Fruit fly (Drosophila melanogaster): ENCODE results near the gene ct.

Gene ct

DNA sequence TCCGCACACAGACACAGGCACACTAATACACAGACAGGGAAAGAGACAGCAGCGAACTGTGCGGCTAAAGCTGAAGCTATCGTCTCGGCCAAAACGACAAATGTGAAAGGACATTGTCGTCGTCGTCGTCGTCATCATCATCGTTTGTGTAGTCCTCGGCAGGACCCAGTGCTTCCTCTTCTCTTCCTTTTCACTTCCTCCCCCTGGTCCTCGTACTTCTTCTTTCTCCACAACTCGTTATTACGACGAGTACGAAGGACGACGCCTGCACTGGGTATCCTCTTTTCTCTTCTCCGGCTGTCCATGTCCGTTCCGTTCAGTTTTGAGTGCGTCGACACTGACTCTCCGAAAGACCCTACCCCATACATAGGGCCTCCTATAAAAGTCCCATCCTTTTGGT is 17.0 kb downstream of the ct start:
- TF ChIP-seq CG5204 (GFP tag; optimal IDR thresholded peaks at IDR 0.05) (no peak), CG33017 (tag; optimal IDR thresholded peaks at IDR 0.05) (no peak), kay (GFP tag; ENCODE audit: borderline replicate concordance) (no peak), cic (GFP tag; optimal IDR thresholded peaks at IDR 0.05) (no peak), CG12768 (GFP tag; optimal IDR thresholded peaks at IDR 0.05) (no peak), pad (GFP tag; optimal IDR thresholded peaks at IDR 0.05) (no peak)

DNA sequence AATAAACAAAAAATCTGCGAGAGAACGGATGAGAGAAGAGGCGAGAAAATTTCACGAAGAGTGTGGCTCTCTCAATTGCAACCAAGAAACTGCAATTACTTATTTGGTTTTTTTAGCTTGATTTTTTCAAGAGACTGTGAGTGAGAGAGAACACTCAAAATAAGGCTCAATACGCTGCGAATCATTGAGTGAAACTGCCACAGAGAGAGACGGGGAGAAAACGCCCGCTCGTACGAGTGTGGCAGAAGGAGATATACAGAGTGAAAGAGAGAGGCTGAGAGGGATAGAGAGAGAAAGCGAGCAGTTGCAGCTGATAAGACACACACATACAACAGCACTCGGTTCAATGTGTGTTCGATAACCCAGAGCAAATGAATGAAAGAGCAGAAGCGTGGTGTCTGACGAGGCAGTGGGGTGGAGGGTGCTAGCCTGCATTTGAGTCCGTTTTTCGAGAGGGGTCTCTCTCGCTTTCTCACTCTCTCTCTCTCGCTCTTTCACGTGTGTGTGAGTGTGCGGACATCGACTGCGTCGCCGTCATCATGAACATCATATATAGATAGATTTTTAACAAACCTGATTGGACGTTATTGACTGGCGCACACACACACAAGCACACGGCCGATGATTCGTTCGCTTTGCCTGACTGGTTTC is 18.7 kb downstream of the ct start:
- TF ChIP-seq CG5204 (GFP tag; optimal IDR thresholded peaks at IDR 0.05) (no peak), pad (GFP tag; optimal IDR thresholded peaks at IDR 0.05) (peak; percentile 30)

DNA sequence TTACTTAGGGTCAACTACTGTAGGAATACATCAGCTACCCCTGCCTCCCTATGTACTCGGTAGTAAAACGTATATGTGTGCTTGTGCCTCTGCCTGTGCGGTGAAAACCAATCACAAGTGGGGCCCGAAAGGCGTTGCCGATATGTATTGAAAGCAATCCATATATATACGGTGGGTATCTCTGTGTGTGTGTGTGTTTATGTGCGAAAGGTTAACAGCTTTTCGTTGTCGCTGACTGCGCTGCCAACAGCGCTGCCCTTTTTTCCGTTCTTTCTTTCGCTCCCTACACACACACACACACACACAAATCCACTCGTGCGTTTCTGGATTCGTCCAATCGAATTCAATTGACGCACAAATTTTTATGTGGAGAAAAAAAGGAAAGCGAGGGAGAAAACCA is 20.1 kb downstream of the ct start:
- no peak for TF ChIP-seq tj (GFP tag; optimal IDR thresholded peaks at IDR 0.05)
- TF ChIP-seq cic (GFP tag; optimal IDR thresholded peaks at IDR 0.05) = no peak
- no peak for TF ChIP-seq CG14711 (tag; optimal IDR thresholded peaks at IDR 0.05)
- TF ChIP-seq cnc (optimal IDR thresholded peaks at IDR 0.05) = no peak
- TF ChIP-seq CG11617 (GFP tag; optimal IDR thresholded peaks at IDR 0.05) = no peak
- no peak for TF ChIP-seq CG5204 (GFP tag; optimal IDR thresholded peaks at IDR 0.05)

DNA sequence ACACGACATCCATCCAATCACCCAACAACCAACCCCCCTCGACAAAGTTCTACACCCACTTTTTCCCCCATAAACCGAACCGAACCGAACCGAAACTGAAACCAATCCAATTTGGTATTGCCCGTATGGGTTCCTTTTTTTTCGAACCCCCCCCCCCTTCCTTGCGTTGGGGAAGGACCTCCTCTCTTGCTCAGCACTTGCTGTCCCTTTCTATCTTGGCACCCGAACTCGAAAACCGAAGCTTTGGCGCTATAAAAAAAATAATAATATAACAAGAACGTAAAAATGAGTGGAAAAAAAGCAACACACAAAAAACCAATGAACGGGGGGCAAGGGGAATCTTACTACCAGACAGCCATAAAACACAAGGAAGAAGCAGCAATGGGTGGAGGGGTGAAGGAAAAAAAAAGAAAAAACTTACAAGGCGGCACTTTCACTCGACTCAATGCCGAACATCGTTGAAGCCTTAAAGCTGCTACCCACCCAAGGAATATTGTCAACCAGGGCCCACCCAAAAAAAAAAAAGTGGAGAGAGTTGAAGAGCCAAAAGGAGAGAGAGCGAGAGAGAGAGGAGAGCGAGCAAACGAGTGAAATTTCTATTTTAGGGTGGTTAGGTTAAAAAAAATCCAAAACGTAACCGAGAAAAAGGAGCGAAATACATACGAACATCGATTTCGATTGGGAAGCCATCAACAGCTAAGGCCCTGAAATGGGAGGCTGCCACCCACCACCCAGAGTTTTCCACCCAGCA is 20.8 kb downstream of the ct start:
- TF ChIP-seq CG12768 (GFP tag; optimal IDR thresholded peaks at IDR 0.05) (no peak), kay (GFP tag; ENCODE audit: borderline replicate concordance) (no peak), CG1620 (GFP tag; optimal IDR thresholded peaks at IDR 0.05) (no peak), CG33017 (tag; optimal IDR thresholded peaks at IDR 0.05) (no peak), ovo (GFP tag; optimal IDR thresholded peaks at IDR 0.05) (no peak), CG7045 (GFP tag; optimal IDR thresholded peaks at IDR 0.05) (no peak), CG14711 (tag; optimal IDR thresholded peaks at IDR 0.05) (no peak), CG7101 (tag; optimal IDR thresholded peaks at IDR 0.05) (no peak), pad (GFP tag; optimal IDR thresholded peaks at IDR 0.05) (no peak), CG5204 (GFP tag; optimal IDR thresholded peaks at IDR 0.05) (no peak), Clk (GFP tag; optimal IDR thresholded peaks at IDR 0.05) (no peak)

DNA sequence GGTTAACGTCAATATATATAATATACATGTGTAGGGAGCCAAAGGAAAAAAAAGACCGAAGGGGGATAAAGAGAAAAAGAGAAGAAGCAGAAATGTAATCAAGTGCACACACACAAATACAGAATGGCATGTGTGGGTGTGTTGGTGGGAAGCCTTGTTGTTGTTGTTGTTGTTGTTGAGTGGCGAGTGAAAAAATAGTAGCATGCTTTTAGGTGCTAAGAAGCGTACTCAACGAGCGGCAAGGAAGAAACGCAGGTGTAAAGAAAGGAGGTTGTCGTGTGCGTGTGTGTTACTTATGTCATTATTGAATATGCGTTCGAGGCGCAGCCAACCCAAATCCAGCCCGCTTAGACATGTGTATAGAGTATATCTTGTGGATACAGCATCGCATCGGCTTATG is 21.6 kb downstream of the ct start:
- TF ChIP-seq kay (GFP tag; ENCODE audit: borderline replicate concordance) = no peak
- no peak for TF ChIP-seq Mnt (GFP tag; optimal IDR thresholded peaks at IDR 0.05)
- no peak for TF ChIP-seq Hr96 (GFP tag; optimal IDR thresholded peaks at IDR 0.05)
- no peak for TF ChIP-seq Crg-1 (GFP tag; optimal IDR thresholded peaks at IDR 0.05)
- no peak for TF ChIP-seq CG11617 (GFP tag; optimal IDR thresholded peaks at IDR 0.05)
- TF ChIP-seq cnc (optimal IDR thresholded peaks at IDR 0.05) = no peak
- TF ChIP-seq Clk (GFP tag; optimal IDR thresholded peaks at IDR 0.05) = no peak
- TF ChIP-seq CG5204 (GFP tag; optimal IDR thresholded peaks at IDR 0.05) = no peak
- TF ChIP-seq toe (GFP tag; optimal IDR thresholded peaks at IDR 0.05) = no peak
- TF ChIP-seq tj (GFP tag; optimal IDR thresholded peaks at IDR 0.05) = no peak
- no peak for TF ChIP-seq ovo (GFP tag; optimal IDR thresholded peaks at IDR 0.05)
- no peak for TF ChIP-seq CG7101 (tag; optimal IDR thresholded peaks at IDR 0.05)
- no peak for TF ChIP-seq CG33017 (tag; optimal IDR thresholded peaks at IDR 0.05)
- no peak for TF ChIP-seq cic (GFP tag; optimal IDR thresholded peaks at IDR 0.05)
- TF ChIP-seq CG12768 (GFP tag; optimal IDR thresholded peaks at IDR 0.05) = no peak
- TF ChIP-seq CG14711 (tag; optimal IDR thresholded peaks at IDR 0.05) = no peak
- no peak for TF ChIP-seq CG7045 (GFP tag; optimal IDR thresholded peaks at IDR 0.05)
- no peak for TF ChIP-seq pad (GFP tag; optimal IDR thresholded peaks at IDR 0.05)
- no peak for TF ChIP-seq CG1620 (GFP tag; optimal IDR thresholded peaks at IDR 0.05)

DNA sequence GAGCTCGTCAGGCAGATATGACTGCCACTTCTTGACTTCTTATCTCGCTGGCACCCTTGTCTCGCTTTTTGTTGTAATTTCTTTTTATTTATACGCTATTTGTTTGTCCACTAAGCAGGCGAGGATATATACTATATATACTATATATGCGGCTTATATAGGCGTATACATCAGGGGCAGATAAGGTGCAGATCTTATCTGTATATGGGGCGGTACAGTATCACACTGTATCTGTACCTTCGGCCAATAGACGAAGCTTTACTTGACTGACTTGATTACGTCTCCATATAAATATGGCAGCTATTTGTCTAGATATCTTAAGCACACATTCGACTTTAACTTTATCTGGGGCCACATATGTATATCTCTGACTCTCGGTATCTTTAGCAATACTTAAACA is 23.1 kb downstream of the ct start:
- peak; percentile 9 for TF ChIP-seq Hr96 (GFP tag; optimal IDR thresholded peaks at IDR 0.05)
- no peak for TF ChIP-seq ovo (GFP tag; optimal IDR thresholded peaks at IDR 0.05)
- TF ChIP-seq cic (GFP tag; optimal IDR thresholded peaks at IDR 0.05) = peak; percentile 15
- TF ChIP-seq CG11617 (GFP tag; optimal IDR thresholded peaks at IDR 0.05) = peak; percentile 18
- TF ChIP-seq pad (GFP tag; optimal IDR thresholded peaks at IDR 0.05) = no peak
- peak; percentile 5 for TF ChIP-seq Mnt (GFP tag; optimal IDR thresholded peaks at IDR 0.05)

DNA sequence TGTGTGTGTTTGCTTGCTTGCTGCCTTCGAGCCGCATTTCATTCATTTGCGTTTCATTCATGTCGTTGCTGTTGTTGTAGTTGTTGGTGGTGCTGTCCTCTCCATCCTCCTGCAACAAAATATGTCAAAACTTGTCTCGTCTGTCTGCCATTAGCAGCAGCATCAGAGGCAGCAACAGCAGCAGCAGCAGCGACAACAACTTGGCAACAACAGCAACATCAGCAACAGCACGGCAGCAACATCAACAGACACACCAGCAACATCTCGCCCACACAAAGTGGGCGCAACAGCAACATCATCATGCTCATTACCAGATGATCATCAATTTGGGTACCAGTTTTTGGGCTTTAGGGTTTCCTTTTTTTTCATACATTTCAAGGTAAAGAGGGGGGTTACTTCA is 24.8 kb downstream of the ct start:
- no peak for TF ChIP-seq Crg-1 (GFP tag; optimal IDR thresholded peaks at IDR 0.05)

DNA sequence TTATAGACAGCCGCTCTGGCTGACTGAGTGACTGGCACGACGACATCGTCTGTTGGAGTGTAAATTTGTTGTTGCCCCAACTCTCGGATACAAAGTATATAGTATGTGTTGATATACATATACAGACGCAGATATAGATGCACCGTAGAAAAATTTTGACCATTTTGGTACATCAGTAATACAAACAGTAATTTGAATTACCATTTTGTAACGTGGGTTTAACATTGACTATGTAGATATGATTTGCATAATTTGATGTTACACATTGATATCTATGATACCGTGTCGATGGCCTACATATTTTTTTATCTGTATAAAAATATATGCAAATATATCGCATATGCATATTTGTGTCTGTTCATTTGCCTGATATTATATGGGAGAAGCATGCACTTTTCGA is 28.9 kb downstream of the ct start:
- TF ChIP-seq CG11617 (GFP tag; optimal IDR thresholded peaks at IDR 0.05) (no peak), kay (GFP tag; ENCODE audit: borderline replicate concordance) (peak; percentile 39)

Data from whole organism, adult.